Worm (Caenorhabditis elegans): ENCODE measurements around the gene F54C9.9.

DNA sequence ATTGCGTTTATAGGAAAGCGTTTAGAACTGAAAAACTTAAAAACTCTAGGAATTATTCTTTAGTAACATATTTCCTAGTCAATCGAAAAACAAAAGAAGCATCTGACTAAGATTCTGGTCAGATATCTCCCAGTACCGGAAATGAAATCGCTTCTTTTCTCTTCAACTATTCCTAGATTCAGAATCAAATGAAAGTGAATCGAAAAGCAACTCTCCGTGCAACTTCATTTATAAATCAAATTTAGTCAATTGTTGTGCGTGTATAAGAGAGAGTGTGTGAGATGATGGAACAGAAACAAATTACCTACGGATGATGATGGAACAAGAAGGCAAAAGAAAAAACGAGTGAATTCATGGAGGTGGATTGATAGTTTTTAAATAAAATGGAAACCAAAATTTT, 18.7 kb upstream of the F54C9.9 start:
- TF ChIP-seq nhr-11 (tag; optimal IDR thresholded peaks at IDR 0.05) (no peak), ceh-18 (tag; optimal IDR thresholded peaks at IDR 0.05) (no peak), unc-86 (tag; optimal IDR thresholded peaks at IDR 0.05) (no peak), ahr-1 (tag; optimal IDR thresholded peaks at IDR 0.05) (no peak), pqm-1 (tag; optimal IDR thresholded peaks at IDR 0.05) (no peak), odd-2 (tag; optimal IDR thresholded peaks at IDR 0.05) (no peak), ref-2 (tag; optimal IDR thresholded peaks at IDR 0.05) (no peak), unc-3 (GFP tag; conservative IDR thresholded peaks at IDR 0.05) (no peak), unc-3 (tag; optimal IDR thresholded peaks at IDR 0.05) (no peak)

Measured in whole organism, late embryonic.